Fruit fly (Drosophila melanogaster) whole organism, pupa: ENCODE results near the gene mab-21.

Experiments used
- CG10348 ChIP-seq: fragments of 200-800 bp; sonication (Bioruptor generic); IDR thresholded peaks from 2 replicates; pipeline ENCODE4 v1.3.6; 2022; ENCODE audit warnings: missing biosample characterization, missing genetic modification characterization
- CG12605 ChIP-seq: fragments of 200-800 bp; sonication (Bioruptor generic); IDR thresholded peaks from 2 replicates; pipeline ENCODE4 v1.3.6; 2022; ENCODE audit warnings: missing biosample characterization, missing genetic modification characterization
- CG13204 ChIP-seq: fragments of 200-800 bp; sonication (Bioruptor generic); optimal IDR thresholded peaks from 2 replicates; lab custom pipeline; 2018; ENCODE audit warnings: missing biosample characterization, mild to moderate bottlenecking, missing genetic modification characterization, moderate library complexity
- CG14655 ChIP-seq: fragments of 200-800 bp; sonication (Bioruptor generic); optimal IDR thresholded peaks from 3 replicates; lab custom pipeline; 2017; ENCODE audit warnings: mild to moderate bottlenecking, missing biosample characterization, missing genetic modification reagents, missing genetic modification characterization
- CG15710 ChIP-seq: fragments of 200-800 bp; sonication (Bioruptor generic); optimal IDR thresholded peaks from 2 replicates; lab custom pipeline; 2018; ENCODE audit warnings: missing biosample characterization, mild to moderate bottlenecking, missing genetic modification characterization, moderate library complexity
- CG17806 ChIP-seq: fragments of 200-800 bp; sonication (Bioruptor generic); optimal IDR thresholded peaks from 2 replicates; lab custom pipeline; 2018; ENCODE audit warnings: missing biosample characterization, mild to moderate bottlenecking, missing genetic modification characterization, moderate library complexity
- CG32121 ChIP-seq: fragments of 200-800 bp; sonication (Bioruptor generic); IDR thresholded peaks from 2 replicates; pipeline ENCODE4 v1.3.6; 2022; ENCODE audit warnings: missing biosample characterization, missing genetic modification characterization
- CG34367 ChIP-seq: fragments of 200-800 bp; sonication (Bioruptor generic); optimal IDR thresholded peaks from 2 replicates; lab custom pipeline; 2018; ENCODE audit warnings: missing biosample characterization, mild to moderate bottlenecking, missing genetic modification characterization
- CG4496 ChIP-seq: fragments of 200-800 bp; sonication (Bioruptor generic); IDR thresholded peaks from 3 replicates; pipeline ENCODE4 v1.3.6; 2022; ENCODE audit warnings: missing biosample characterization, missing genetic modification characterization
- CG8159 ChIP-seq: fragments of 200-800 bp; sonication (Bioruptor generic); optimal IDR thresholded peaks from 3 replicates; lab custom pipeline; 2018; ENCODE audit warnings: missing biosample characterization, mild to moderate bottlenecking, missing genetic modification characterization, moderate library complexity
- CG8301 ChIP-seq: fragments of 200-800 bp; sonication (Bioruptor generic); optimal IDR thresholded peaks from 2 replicates; lab custom pipeline; 2018; ENCODE audit warnings: missing biosample characterization, mild to moderate bottlenecking, missing genetic modification characterization
- CG9948 ChIP-seq: fragments of 200-800 bp; sonication (Bioruptor generic); optimal IDR thresholded peaks from 2 replicates; lab custom pipeline; 2018; ENCODE audit warnings: missing biosample characterization, mild to moderate bottlenecking, missing genetic modification characterization, moderate library complexity
- D1 ChIP-seq: fragments of 200-800 bp; sonication (Bioruptor generic); optimal IDR thresholded peaks from 2 replicates; lab custom pipeline; 2018; ENCODE audit warnings: missing biosample characterization, mild to moderate bottlenecking, missing genetic modification characterization, moderate library complexity
- EcR ChIP-seq: fragments of 200-800 bp; sonication (Bioruptor generic); optimal IDR thresholded peaks from 3 replicates; lab custom pipeline; 2019; ENCODE audit warnings: missing biosample characterization, missing genetic modification characterization, mild to moderate bottlenecking, moderate library complexity, missing genetic modification reagents
- Ets98B ChIP-seq: fragments of 200-800 bp; sonication (Bioruptor generic); IDR thresholded peaks from 2 replicates; pipeline ENCODE4 v1.3.6; 2022; ENCODE audit warnings: missing biosample characterization, missing genetic modification characterization
- Pif1A ChIP-seq: fragments of 200-800 bp; sonication (Bioruptor generic); optimal IDR thresholded peaks from 3 replicates; lab custom pipeline; 2016; ENCODE audit warnings: missing biosample characterization, missing genetic modification characterization
- Pif1B ChIP-seq: fragments of 200-800 bp; sonication (Bioruptor generic); optimal IDR thresholded peaks from 3 replicates; lab custom pipeline; 2016; ENCODE audit warnings: missing biosample characterization, missing genetic modification characterization
- Snoo ChIP-seq: fragments of 200-800 bp; sonication (Bioruptor generic); optimal IDR thresholded peaks from 3 replicates; lab custom pipeline; 2017; ENCODE audit warnings: missing biosample characterization, mild to moderate bottlenecking, missing genetic modification characterization, inconsistent platforms
- fd96Ca ChIP-seq: fragments of 200-800 bp; sonication (Bioruptor generic); IDR thresholded peaks from 3 replicates; pipeline ENCODE4 v1.3.6; 2022; ENCODE audit warnings: missing biosample characterization, missing genetic modification characterization
- gl ChIP-seq: fragments of 200-800 bp; sonication (Bioruptor generic); optimal IDR thresholded peaks from 2 replicates; lab custom pipeline; 2018; ENCODE audit warnings: missing biosample characterization, mild to moderate bottlenecking, missing genetic modification characterization
- rn ChIP-seq: fragments of 200-800 bp; sonication (Bioruptor generic); IDR thresholded peaks from 2 replicates; pipeline ENCODE4 v1.3.6; 2022; ENCODE audit warnings: missing biosample characterization, missing genetic modification characterization

The mab-21 gene

dm6 chrX:6034741-6035140 lies 21.8 kb upstream of the mab-21 start:
- no peak for TF ChIP-seq CG10348 (GFP tag; lab: Robert Waterston, UW)
- TF ChIP-seq CG14655 (GFP tag; lab: Kevin White, UChicago), result no peak
- TF ChIP-seq Pif1B (GFP tag; lab: Kevin White, UChicago), result no peak
- TF ChIP-seq CG4496 (GFP tag; lab: Robert Waterston, UW), result no peak
- no peak for TF ChIP-seq EcR (GFP tag; lab: Kevin White, UChicago)
- no peak for TF ChIP-seq gl
- TF ChIP-seq CG34367 (tag; lab: Kevin White, UChicago), result no peak
- TF ChIP-seq D1 (tag; lab: Kevin White, UChicago), result no peak
- no peak for TF ChIP-seq CG9948 (tag; lab: Kevin White, UChicago)

- TF ChIP-seq CG8301 (tag; lab: Kevin White, UChicago) (no peak), CG17806 (no peak), CG10348 (GFP tag; lab: Robert Waterston, UW) (no peak), gl (no peak), D1 (tag; lab: Kevin White, UChicago) (no peak), Pif1A (GFP tag; lab: Kevin White, UChicago) (no peak), CG12605 (GFP tag; lab: Robert Waterston, UW) (no peak), CG9948 (tag; lab: Kevin White, UChicago) (no peak), rn (GFP tag; lab: Robert Waterston, UW) (no peak), EcR (GFP tag; lab: Kevin White, UChicago) (no peak), Pif1B (GFP tag; lab: Kevin White, UChicago) (no peak), fd96Ca (GFP tag; lab: Robert Waterston, UW) (no peak), CG14655 (GFP tag; lab: Kevin White, UChicago) (no peak), CG8159 (tag; lab: Kevin White, UChicago) (no peak)
Observed at dm6 chrX:6032826-6033225, 19.8 kb upstream of the mab-21 start.

- no peak for TF ChIP-seq Pif1B (GFP tag; lab: Kevin White, UChicago)
- peak; percentile 38 for TF ChIP-seq Snoo (tag; lab: Kevin White, UChicago)
- TF ChIP-seq CG9948 (tag; lab: Kevin White, UChicago), result peak; percentile 19
- TF ChIP-seq CG4496 (GFP tag; lab: Robert Waterston, UW), result peak; percentile 58; the same call in 2 of the 3 replicates
- TF ChIP-seq gl, result no peak
- no peak for TF ChIP-seq rn (GFP tag; lab: Robert Waterston, UW)
- no peak for TF ChIP-seq fd96Ca (GFP tag; lab: Robert Waterston, UW)
- TF ChIP-seq CG10348 (GFP tag; lab: Robert Waterston, UW), result no peak
- TF ChIP-seq CG13204 (GFP tag; lab: Kevin White, UChicago), result no peak
- peak; percentile 49 for TF ChIP-seq CG15710 (tag; lab: Kevin White, UChicago)
- TF ChIP-seq CG14655 (GFP tag; lab: Kevin White, UChicago), result no peak
- no peak for TF ChIP-seq EcR (GFP tag; lab: Kevin White, UChicago)
- TF ChIP-seq CG32121, result no peak
- TF ChIP-seq Pif1A (GFP tag; lab: Kevin White, UChicago), result peak; percentile 21
- no peak for TF ChIP-seq CG12605 (GFP tag; lab: Robert Waterston, UW)
- no peak for TF ChIP-seq Ets98B (GFP tag; lab: Robert Waterston, UW)
- TF ChIP-seq CG17806, result peak; percentile 29
- peak; percentile 63 for TF ChIP-seq CG8159 (tag; lab: Kevin White, UChicago)
- TF ChIP-seq D1 (tag; lab: Kevin White, UChicago), result no peak
- TF ChIP-seq CG34367 (tag; lab: Kevin White, UChicago), result peak; percentile 17
- no peak for TF ChIP-seq CG8301 (tag; lab: Kevin White, UChicago)
- TF ChIP-seq, all 21 proteins: peak for 8
Observed at dm6 chrX:6031692-6032091, 18.7 kb upstream of the mab-21 start.

- TF ChIP-seq CG4496 (GFP tag; lab: Robert Waterston, UW), result peak; percentile 29; the same call in 1 of the 3 replicates
- TF ChIP-seq CG17806, result no peak
- TF ChIP-seq, all 21 proteins: peak for 1
Observed at dm6 chrX:6030593-6030992, 17.6 kb upstream of the mab-21 start.

dm6 chrX:6030010-6030409 lies 17.0 kb upstream of the mab-21 start:
- TF ChIP-seq Pif1B (GFP tag; lab: Kevin White, UChicago) (peak; percentile 13), CG34367 (tag; lab: Kevin White, UChicago) (no peak), CG17806 (peak; percentile 15), CG8159 (tag; lab: Kevin White, UChicago) (peak; percentile 6), Snoo (tag; lab: Kevin White, UChicago) (peak; percentile 43)

dm6 chrX:6029015-6029414 lies 16.0 kb upstream of the mab-21 start:
- TF ChIP-seq CG15710 (tag; lab: Kevin White, UChicago) (no peak), Snoo (tag; lab: Kevin White, UChicago) (no peak), CG34367 (tag; lab: Kevin White, UChicago) (no peak), Ets98B (GFP tag; lab: Robert Waterston, UW) (no peak), EcR (GFP tag; lab: Kevin White, UChicago) (no peak), CG8301 (tag; lab: Kevin White, UChicago) (no peak), Pif1A (GFP tag; lab: Kevin White, UChicago) (no peak), fd96Ca (GFP tag; lab: Robert Waterston, UW) (no peak), CG4496 (GFP tag; lab: Robert Waterston, UW) (no peak), CG32121 (no peak), Pif1B (GFP tag; lab: Kevin White, UChicago) (no peak), CG10348 (GFP tag; lab: Robert Waterston, UW) (no peak), gl (no peak), CG8159 (tag; lab: Kevin White, UChicago) (no peak), CG14655 (GFP tag; lab: Kevin White, UChicago) (no peak), CG13204 (GFP tag; lab: Kevin White, UChicago) (no peak), CG9948 (tag; lab: Kevin White, UChicago) (no peak), CG12605 (GFP tag; lab: Robert Waterston, UW) (no peak), D1 (tag; lab: Kevin White, UChicago) (no peak), rn (GFP tag; lab: Robert Waterston, UW) (no peak)
- TF ChIP-seq, all 21 proteins: peak for 0
